Fruit fly (Drosophila melanogaster) whole organism: ENCODE measurements around the gene CG32121.

Experiments
- CG8478 ChIP-seq: fragments of >200 bp; optimal IDR thresholded peaks from 2 replicates; lab custom pipeline; 2018; ENCODE audit warnings: inconsistent platforms
- Dll ChIP-seq: fragments of >200 bp; optimal IDR thresholded peaks from 2 replicates; lab custom pipeline; 2017
- EcR ChIP-seq, 2 experiments: fragments of >200 bp; optimal IDR thresholded peaks; 2 replicates each; lab custom pipeline; 2017; ENCODE audit warnings: missing biosample characterization in 2 of 2, missing genetic modification characterization in 2 of 2, missing genetic modification reagents in 2 of 2
- psq ChIP-seq: fragments of >200 bp; optimal IDR thresholded peaks from 2 replicates; lab custom pipeline; 2017
- usp ChIP-seq: fragments of >200 bp; optimal IDR thresholded peaks from 2 replicates; lab custom pipeline; 2017; ENCODE audit warnings: missing biosample characterization, missing genetic modification characterization, mixed read lengths

dm6 chr3L:13410999-13411398 is 11.1 kb downstream of the CG32121 start:
- no peak for TF ChIP-seq CG8478 (lab: Kevin White, UChicago)
- no peak for TF ChIP-seq usp
- no peak for TF ChIP-seq EcR (GFP tag; optimal IDR thresholded peaks at IDR 0.05; lab: Kevin White, UChicago)
- no peak for TF ChIP-seq psq (lab: Kevin White, UChicago)
- no peak for TF ChIP-seq Dll (lab: Kevin White, UChicago)
